Worm (Caenorhabditis elegans) whole organism, L3 larva: ENCODE measurements around the gene Y57G11C.31.

Experiments
- ceh-82 ChIP-seq: fragments of 150-350 bp; optimal IDR thresholded peaks from 2 replicates; lab custom pipeline; 2014; ENCODE audit warnings: missing biosample characterization, missing genetic modification characterization
- egl-5 ChIP-seq: fragments of 150-350 bp; optimal IDR thresholded peaks from 2 replicates; lab custom pipeline; 2017; ENCODE audit warnings: missing biosample characterization, missing genetic modification reagents, missing genetic modification characterization, inconsistent platforms
- lsy-12 ChIP-seq: sonication (generic microtip); optimal IDR thresholded peaks from 2 replicates; lab custom pipeline; 2016; ENCODE audit warnings: mild to moderate bottlenecking, missing genetic modification characterization, missing compliant biosample characterization
- nfya-1 ChIP-seq: sonication (generic microtip); optimal IDR thresholded peaks from 2 replicates; lab custom pipeline; 2017; ENCODE audit warnings: missing genetic modification characterization, mild to moderate bottlenecking, missing compliant biosample characterization, antibody characterized with exemption, moderate library complexity; ENCODE audit not compliant: insufficient read depth
- nhr-12 ChIP-seq: fragments of 150-350 bp; optimal IDR thresholded peaks from 2 replicates; lab custom pipeline; 2014; ENCODE audit warnings: missing biosample characterization, missing genetic modification characterization
- nhr-237 ChIP-seq: fragments of 150-350 bp; optimal IDR thresholded peaks from 2 replicates; lab custom pipeline; 2014; ENCODE audit warnings: missing biosample characterization, missing genetic modification characterization
- nhr-25 ChIP-seq: sonication (generic microtip); optimal IDR thresholded peaks from 2 replicates; lab custom pipeline; 2017; ENCODE audit warnings: missing biosample characterization, missing genetic modification characterization
- nhr-28 ChIP-seq: fragments of 150-350 bp; optimal IDR thresholded peaks from 2 replicates; lab custom pipeline; 2014; ENCODE audit warnings: missing biosample characterization, missing genetic modification characterization
- unc-62 ChIP-seq: fragments of 150-350 bp; sonication (generic microtip); optimal IDR thresholded peaks from 4 replicates; lab custom pipeline; 2014; ENCODE audit warnings: missing biosample characterization, missing genetic modification reagents, missing genetic modification characterization
- ztf-4 ChIP-seq: fragments of 150-350 bp; optimal IDR thresholded peaks from 2 replicates; lab custom pipeline; 2014; ENCODE audit warnings: missing biosample characterization, missing genetic modification characterization

DNA sequence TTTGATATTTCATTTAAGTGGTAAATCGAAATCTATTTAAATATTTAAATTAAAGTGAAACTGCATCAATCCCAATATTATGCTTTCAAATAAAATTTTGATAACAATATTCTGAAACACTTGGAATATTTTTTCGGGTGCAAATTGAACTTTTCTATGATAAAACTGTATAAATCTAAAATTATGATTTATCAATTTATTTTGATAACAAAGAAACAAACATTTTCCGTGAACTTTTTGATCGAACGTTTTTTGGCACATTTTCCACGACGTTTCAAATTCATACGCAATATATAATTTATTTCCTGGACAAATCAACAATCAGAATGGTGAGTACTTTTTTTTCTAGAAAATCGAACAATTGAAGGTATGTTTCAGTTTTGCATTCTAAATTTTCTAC, 44.4 kb upstream of the Y57G11C.31 start, which contains the start of gene irld-4:
- TF ChIP-seq nhr-12 (no peak), ceh-82 (tag; lab: Kevin White, UChicago) (no peak), ztf-4 (tag; lab: Kevin White, UChicago) (no peak), egl-5 (tag; lab: Kevin White, UChicago) (no peak), nfya-1 (tag; lab: Kevin White, UChicago) (no peak), nhr-237 (tag; lab: Kevin White, UChicago) (no peak), nhr-28 (tag; lab: Kevin White, UChicago) (no peak), lsy-12 (no peak), unc-62 (GFP tag; lab: Kevin White, UChicago) (no peak), nhr-25 (tag; lab: Kevin White, UChicago) (no peak)
